Worm (Caenorhabditis elegans) whole organism, young adult: ENCODE results near the gene wdr-54.

Source experiments
- B0336.3 ChIP-seq: fragments of 200-800 bp; sonication (Bioruptor generic); IDR thresholded peaks from 2 replicates; pipeline ENCODE4 v1.3.6; 2022; ENCODE audit warnings: missing genetic modification characterization, missing compliant biosample characterization
- D2030.7 ChIP-seq: fragments of 200-800 bp; sonication (Bioruptor generic); IDR thresholded peaks from 2 replicates; pipeline ENCODE4 v1.3.6; 2022; ENCODE audit warnings: missing genetic modification reagents, missing genetic modification characterization, missing compliant biosample characterization
- F22D6.2 ChIP-seq: sonication (generic microtip); optimal IDR thresholded peaks from 2 replicates; lab custom pipeline; 2016; ENCODE audit warnings: mild to moderate bottlenecking, missing genetic modification characterization, missing compliant biosample characterization
- F23B12.7 ChIP-seq: sonication (generic microtip); optimal IDR thresholded peaks from 2 replicates; lab custom pipeline; 2017; ENCODE audit warnings: missing genetic modification characterization, mild to moderate bottlenecking, missing compliant biosample characterization, antibody characterized with exemption, moderate library complexity; ENCODE audit not compliant: insufficient read depth
- F33H1.4 ChIP-seq: fragments of 200-800 bp; sonication (Bioruptor generic); IDR thresholded peaks from 2 replicates; pipeline ENCODE4 v1.3.6; 2022; ENCODE audit warnings: missing genetic modification reagents, missing genetic modification characterization, missing compliant biosample characterization
- K11D2.4 ChIP-seq: fragments of 200-800 bp; sonication (Bioruptor generic); IDR thresholded peaks from 2 replicates; pipeline ENCODE4 v1.3.6; 2022; ENCODE audit warnings: missing genetic modification reagents, missing genetic modification characterization, missing compliant biosample characterization
- T07F8.4 ChIP-seq: sonication (generic microtip); optimal IDR thresholded peaks from 2 replicates; lab custom pipeline; 2016; ENCODE audit warnings: mild to moderate bottlenecking, missing genetic modification characterization, moderate library complexity, missing compliant biosample characterization
- Y79H2A.3 ChIP-seq: fragments of 200-800 bp; sonication (Bioruptor generic); conservative IDR thresholded peaks from 2 replicates; pipeline ENCODE4 v1.3.6; 2022; ENCODE audit warnings: missing genetic modification reagents, missing genetic modification characterization, missing compliant biosample characterization
- Y95B8A.8 ChIP-seq: fragments of 200-800 bp; sonication (Bioruptor generic); IDR thresholded peaks from 2 replicates; pipeline ENCODE4 v1.3.6; 2022; ENCODE audit warnings: missing genetic modification reagents, missing genetic modification characterization, missing compliant biosample characterization
- ama-1 ChIP-seq, 3 experiments: fragments of 150-350 bp in 1 of 3; sonication (generic microtip) in 2 of 3; optimal IDR thresholded peaks; 2 replicates each; lab custom pipeline; 2014 to 2018; ENCODE audit warnings: missing biosample characterization in 2 of 3, missing genetic modification characterization in 2 of 3, missing genetic modification reagents in 2 of 3
- aptf-3 ChIP-seq: fragments of 200-800 bp; sonication (Bioruptor generic); IDR thresholded peaks from 2 replicates; pipeline ENCODE4 v1.3.6; 2022; ENCODE audit warnings: missing genetic modification characterization, missing compliant biosample characterization
- athp-1 ChIP-seq: sonication (generic microtip); optimal IDR thresholded peaks from 2 replicates; lab custom pipeline; 2017; ENCODE audit warnings: mild to moderate bottlenecking, missing genetic modification characterization, missing compliant biosample characterization
- bed-1 ChIP-seq: fragments of 200-800 bp; sonication (Bioruptor generic); IDR thresholded peaks from 2 replicates; pipeline ENCODE4 v1.3.6; 2022; ENCODE audit warnings: missing genetic modification reagents, missing genetic modification characterization, missing compliant biosample characterization
- bed-2 ChIP-seq: fragments of 200-800 bp; sonication (Bioruptor generic); IDR thresholded peaks from 2 replicates; pipeline ENCODE4 v1.3.6; 2022; ENCODE audit warnings: missing genetic modification reagents, missing genetic modification characterization, missing compliant biosample characterization
- ccch-3 ChIP-seq: fragments of 200-800 bp; sonication (Bioruptor generic); optimal IDR thresholded peaks from 2 replicates; lab custom pipeline; 2018; ENCODE audit warnings: mild to moderate bottlenecking, missing genetic modification characterization, missing compliant biosample characterization
- cebp-1 ChIP-seq, 2 experiments: fragments of 200-800 bp in 1 of 2; sonication (Bioruptor generic) in 1 of 2; sonication (generic microtip) in 1 of 2; IDR thresholded peaks in 1 of 2; optimal IDR thresholded peaks in 1 of 2; 2 replicates each; pipeline versions ENCODE4 v1.3.6 to Lab custom; 2017 to 2022; ENCODE audit warnings: missing compliant biosample characterization in 2 of 2, missing genetic modification characterization in 2 of 2, mild to moderate bottlenecking in 1 of 2, missing genetic modification reagents in 1 of 2, moderate library complexity in 1 of 2
- ceh-27 ChIP-seq: fragments of 200-800 bp; sonication (Bioruptor generic); optimal IDR thresholded peaks from 2 replicates; lab custom pipeline; 2018; ENCODE audit warnings: mild to moderate bottlenecking, missing genetic modification characterization, moderate library complexity, missing compliant biosample characterization
- efl-1 ChIP-seq: fragments of 150-350 bp; optimal IDR thresholded peaks from 2 replicates; lab custom pipeline; 2014; ENCODE audit warnings: missing biosample characterization, missing genetic modification reagents, missing genetic modification characterization
- egl-18 ChIP-seq: fragments of 200-800 bp; sonication (Bioruptor generic); IDR thresholded peaks from 2 replicates; pipeline ENCODE4 v1.3.6; 2022; ENCODE audit warnings: missing genetic modification reagents, missing genetic modification characterization, missing compliant biosample characterization
- ekl-4 ChIP-seq: fragments of 200-800 bp; sonication (Bioruptor generic); IDR thresholded peaks from 2 replicates; pipeline ENCODE4 v1.3.6; 2022; ENCODE audit warnings: missing genetic modification reagents, missing genetic modification characterization, missing compliant biosample characterization
- fkh-3 ChIP-seq: sonication (generic microtip); optimal IDR thresholded peaks from 2 replicates; lab custom pipeline; 2016; ENCODE audit warnings: mild to moderate bottlenecking, missing genetic modification characterization, missing compliant biosample characterization
- hlh-26 ChIP-seq: fragments of 200-800 bp; sonication (Bioruptor generic); conservative IDR thresholded peaks from 2 replicates; pipeline ENCODE4 v1.3.6; 2022; ENCODE audit warnings: missing genetic modification reagents, missing genetic modification characterization, missing compliant biosample characterization
- hrde-1 ChIP-seq: sonication (generic microtip); optimal IDR thresholded peaks from 2 replicates; lab custom pipeline; 2016; ENCODE audit warnings: missing genetic modification characterization, mild to moderate bottlenecking, missing compliant biosample characterization, moderate library complexity, missing genotype, missing genetic modification reagents, borderline replicate concordance
- lag-1 ChIP-seq: fragments of 200-800 bp; sonication (Bioruptor generic); IDR thresholded peaks from 2 replicates; pipeline ENCODE4 v1.3.6; 2022; ENCODE audit warnings: missing genetic modification reagents, missing genetic modification characterization, missing compliant biosample characterization
- let-526 ChIP-seq: fragments of 200-800 bp; sonication (Bioruptor generic); IDR thresholded peaks from 2 replicates; pipeline ENCODE4 v1.3.6; 2022; ENCODE audit warnings: missing genetic modification reagents, missing genetic modification characterization, missing compliant biosample characterization
- madf-3 ChIP-seq: fragments of 200-800 bp; sonication (Bioruptor generic); IDR thresholded peaks from 2 replicates; pipeline ENCODE4 v1.3.6; 2022; ENCODE audit warnings: missing genetic modification reagents, missing genetic modification characterization, missing compliant biosample characterization
- madf-6 ChIP-seq: fragments of 200-800 bp; sonication (Bioruptor generic); IDR thresholded peaks from 2 replicates; pipeline ENCODE4 v1.3.6; 2022; ENCODE audit warnings: missing genetic modification reagents, missing genetic modification characterization, missing compliant biosample characterization
- madf-8 ChIP-seq: fragments of 200-800 bp; sonication (Bioruptor generic); conservative IDR thresholded peaks from 2 replicates; pipeline ENCODE4 v1.3.6; 2022; ENCODE audit warnings: missing genetic modification reagents, missing genetic modification characterization, missing compliant biosample characterization
- mcd-1 ChIP-seq: fragments of 200-800 bp; sonication (Bioruptor generic); IDR thresholded peaks from 2 replicates; pipeline ENCODE4 v1.3.6; 2022; ENCODE audit warnings: missing genetic modification reagents, missing genetic modification characterization, missing compliant biosample characterization
- nfya-1 ChIP-seq: sonication (generic microtip); optimal IDR thresholded peaks from 2 replicates; lab custom pipeline; 2017; ENCODE audit warnings: antibody characterized with exemption, missing compliant biosample characterization, missing genetic modification characterization, borderline replicate concordance; ENCODE audit not compliant: insufficient read depth
- nfya-2 ChIP-seq: fragments of 200-800 bp; sonication (Bioruptor generic); IDR thresholded peaks from 2 replicates; pipeline ENCODE4 v1.3.6; 2022; ENCODE audit warnings: missing genetic modification reagents, missing genetic modification characterization, missing compliant biosample characterization
- nhr-179 ChIP-seq: sonication (generic microtip); optimal IDR thresholded peaks from 2 replicates; lab custom pipeline; 2016; ENCODE audit warnings: mild to moderate bottlenecking, missing genetic modification characterization, missing compliant biosample characterization
- pha-4 ChIP-seq: fragments of 150-350 bp; sonication (generic microtip); optimal IDR thresholded peaks from 2 replicates; lab custom pipeline; 2014; ENCODE audit warnings: missing biosample characterization, missing genetic modification reagents, missing genetic modification characterization
- rcor-1 ChIP-seq: fragments of 200-800 bp; sonication (Bioruptor generic); IDR thresholded peaks from 2 replicates; pipeline ENCODE4 v1.3.6; 2022; ENCODE audit warnings: missing genetic modification reagents, missing genetic modification characterization, missing compliant biosample characterization
- repo-1 ChIP-seq: sonication (generic microtip); optimal IDR thresholded peaks from 2 replicates; lab custom pipeline; 2017; ENCODE audit warnings: mild to moderate bottlenecking, missing genetic modification characterization, missing compliant biosample characterization
- sdz-38 ChIP-seq: sonication (generic microtip); optimal IDR thresholded peaks from 2 replicates; lab custom pipeline; 2016; ENCODE audit warnings: missing genotype, missing genetic modification characterization, missing compliant biosample characterization
- sea-2 ChIP-seq: fragments of 200-800 bp; sonication (Bioruptor generic); IDR thresholded peaks from 2 replicates; pipeline ENCODE4 v1.3.6; 2022; ENCODE audit warnings: missing genetic modification characterization, missing compliant biosample characterization
- snpc-3.4 ChIP-seq: sonication (generic microtip); optimal IDR thresholded peaks from 2 replicates; lab custom pipeline; 2017; ENCODE audit warnings: missing genetic modification characterization, mild to moderate bottlenecking, missing compliant biosample characterization, antibody characterized with exemption, moderate library complexity, missing genotype, missing genetic modification reagents
- tbx-9 ChIP-seq: sonication (generic microtip); optimal IDR thresholded peaks from 2 replicates; lab custom pipeline; 2016; ENCODE audit warnings: borderline replicate concordance, missing genetic modification characterization, inconsistent platforms, missing compliant biosample characterization
- unc-130 ChIP-seq: sonication (generic microtip); optimal IDR thresholded peaks from 2 replicates; lab custom pipeline; 2016; ENCODE audit warnings: missing genetic modification reagents, missing genetic modification characterization, missing compliant biosample characterization
- unc-62 ChIP-seq: fragments of 150-350 bp; optimal IDR thresholded peaks from 2 replicates; lab custom pipeline; 2014; ENCODE audit warnings: missing biosample characterization, missing genetic modification reagents, missing genetic modification characterization
- xnd-1 ChIP-seq: sonication (generic microtip); optimal IDR thresholded peaks from 2 replicates; lab custom pipeline; 2016; ENCODE audit warnings: missing genotype, missing genetic modification reagents, missing genetic modification characterization, missing compliant biosample characterization
- zim-3 ChIP-seq: sonication (generic microtip); optimal IDR thresholded peaks from 2 replicates; lab custom pipeline; 2017; ENCODE audit warnings: mild to moderate bottlenecking, missing genetic modification characterization, moderate library complexity, missing compliant biosample characterization
- ztf-18 ChIP-seq: sonication (generic microtip); optimal IDR thresholded peaks from 2 replicates; lab custom pipeline; 2016; ENCODE audit warnings: missing genotype, mild to moderate bottlenecking, missing genetic modification characterization, missing compliant biosample characterization
- ztf-22 ChIP-seq: fragments of 200-800 bp; sonication (Bioruptor generic); optimal IDR thresholded peaks from 2 replicates; lab custom pipeline; 2018; ENCODE audit warnings: mild to moderate bottlenecking, missing genetic modification characterization, moderate library complexity, missing compliant biosample characterization
- ztf-28 ChIP-seq: fragments of 200-800 bp; sonication (Bioruptor generic); IDR thresholded peaks from 2 replicates; pipeline ENCODE4 v1.3.6; 2022; ENCODE audit warnings: missing genetic modification reagents, missing genetic modification characterization, missing compliant biosample characterization
- ztf-3 ChIP-seq: fragments of 200-800 bp; sonication (Bioruptor generic); optimal IDR thresholded peaks from 2 replicates; lab custom pipeline; 2018; ENCODE audit warnings: mild to moderate bottlenecking, missing genetic modification characterization, missing compliant biosample characterization

wdr-54 gene

ce11 chrX:806515-806914, 22.2 kb upstream of the wdr-54 start:
- TF ChIP-seq ztf-18 (peak; percentile 71), tbx-9 (tag; lab: Kevin White, UChicago) (no peak), let-526 (GFP tag; lab: Robert Waterston, UW) (peak; percentile 79), mcd-1 (peak; percentile 92), ceh-27 (GFP tag; lab: Kevin White, UChicago) (peak; percentile 98), lag-1 (GFP tag; lab: Robert Waterston, UW) (peak; percentile 92), madf-3 (GFP tag; lab: Robert Waterston, UW) (no peak), T07F8.4 (peak; percentile 90), ama-1 (optimal IDR thresholded peaks at IDR 0.05; lab: Kevin White, UChicago) (no peak), ama-1 (GFP tag; optimal IDR thresholded peaks at IDR 0.05; lab: Kevin White, UChicago) (peak in 1 of 2 experiments; percentile 46), K11D2.4 (GFP tag; lab: Robert Waterston, UW) (peak; percentile 98), ccch-3 (GFP tag; lab: Kevin White, UChicago) (peak; percentile 68), nhr-179 (tag; lab: Kevin White, UChicago) (peak; percentile 84), madf-6 (peak; percentile 39; the same call in 1 of the 2 replicates), sea-2 (GFP tag; lab: Robert Waterston, UW) (no peak), hlh-26 (GFP tag; lab: Robert Waterston, UW) (no peak), rcor-1 (GFP tag; lab: Robert Waterston, UW) (peak; percentile 96), F33H1.4 (GFP tag; lab: Robert Waterston, UW) (0 out of 2 replicates have a peak, but pooled peaks have one; percentile 13), B0336.3 (GFP tag; lab: Robert Waterston, UW) (peak; percentile 99), bed-2 (GFP tag; lab: Robert Waterston, UW) (peak; percentile 64; the same call in 1 of the 2 replicates), F22D6.2 (tag; lab: Kevin White, UChicago) (peak; percentile 93), ekl-4 (peak; percentile 90), nfya-2 (no peak), efl-1 (GFP tag; lab: Kevin White, UChicago) (no peak), repo-1 (tag; lab: Kevin White, UChicago) (peak; percentile 98), snpc-3.4 (tag; lab: Kevin White, UChicago) (peak; percentile 40), zim-3 (tag; lab: Kevin White, UChicago) (no peak), pha-4 (tag; lab: Kevin White, UChicago) (peak; percentile 96), unc-130 (no peak), aptf-3 (GFP tag; lab: Robert Waterston, UW) (no peak), xnd-1 (tag; lab: Kevin White, UChicago) (no peak), D2030.7 (GFP tag; lab: Robert Waterston, UW) (no peak; the same call in 1 of the 2 replicates), Y95B8A.8 (GFP tag; lab: Robert Waterston, UW) (peak; percentile 74; the same call in 1 of the 2 replicates), egl-18 (GFP tag; lab: Robert Waterston, UW) (peak; percentile 87), fkh-3 (no peak), ztf-28 (GFP tag; lab: Robert Waterston, UW) (0 out of 2 replicates have a peak, but pooled peaks have one; percentile 52), hrde-1 (peak; percentile 22), bed-1 (GFP tag; lab: Robert Waterston, UW) (0 out of 2 replicates have a peak, but pooled peaks have one; percentile 82), F23B12.7 (tag; lab: Kevin White, UChicago) (peak; percentile 98), athp-1 (tag; lab: Kevin White, UChicago) (peak; percentile 43), unc-62 (GFP tag; lab: Kevin White, UChicago) (peak; percentile 76), nfya-1 (no peak), Y79H2A.3 (GFP tag; lab: Robert Waterston, UW) (no peak), sdz-38 (tag; lab: Kevin White, UChicago) (no peak), madf-8 (GFP tag; lab: Robert Waterston, UW) (no peak), ztf-3 (peak; percentile 95), ztf-22 (peak; percentile 93), cebp-1 (GFP tag; IDR thresholded peaks at IDR 0.05; lab: Robert Waterston, UW) (peak; percentile 86), cebp-1 (tag; optimal IDR thresholded peaks at IDR 0.05; lab: Kevin White, UChicago) (peak; percentile 97)
